Fruit fly (Drosophila melanogaster) whole organism, embryonic: ENCODE data around the gene CG7120.

ENCODE experiments used
- Adf1 ChIP-seq: fragments of 200-800 bp; sonication (Bioruptor generic); IDR thresholded peaks from 2 replicates; pipeline ENCODE4 v1.3.6; 2022; ENCODE audit warnings: missing biosample characterization, missing genetic modification characterization
- Bgb ChIP-seq: fragments of 200-800 bp; sonication (Bioruptor generic); IDR thresholded peaks from 2 replicates; pipeline ENCODE4 v1.3.6; 2022; ENCODE audit warnings: missing biosample characterization, missing genetic modification characterization; ENCODE audit not compliant: partially characterized antibody
- CG1024 ChIP-seq: fragments of 200-800 bp; sonication (Bioruptor generic); IDR thresholded peaks from 2 replicates; pipeline ENCODE4 v1.3.6; 2022; ENCODE audit warnings: missing biosample characterization, missing genetic modification characterization
- CG10543 ChIP-seq: fragments of 200-800 bp; sonication (Bioruptor generic); optimal IDR thresholded peaks from 3 replicates; lab custom pipeline; 2017; ENCODE audit warnings: missing biosample characterization, mild to moderate bottlenecking, missing genetic modification characterization, moderate library complexity
- CG14050 ChIP-seq: fragments of 200-800 bp; sonication (Bioruptor generic); IDR thresholded peaks from 3 replicates; pipeline ENCODE4 v1.3.6; 2022; ENCODE audit warnings: missing biosample characterization, missing genetic modification characterization
- CG17186 ChIP-seq: fragments of 200-800 bp; sonication (Bioruptor generic); optimal IDR thresholded peaks from 3 replicates; lab custom pipeline; 2017; ENCODE audit warnings: missing biosample characterization, missing genetic modification reagents, missing genetic modification characterization
- CG17359 ChIP-seq: fragments of 200-800 bp; sonication (Bioruptor generic); optimal IDR thresholded peaks from 3 replicates; lab custom pipeline; 2018; ENCODE audit warnings: missing biosample characterization, mild to moderate bottlenecking, missing genetic modification characterization, moderate library complexity
- CG17385 ChIP-seq: fragments of 200-800 bp; sonication (Bioruptor generic); optimal IDR thresholded peaks from 3 replicates; lab custom pipeline; 2018; ENCODE audit warnings: missing biosample characterization, mild to moderate bottlenecking, missing genetic modification characterization
- CG1832 ChIP-seq: fragments of 200-800 bp; sonication (Bioruptor generic); optimal IDR thresholded peaks from 2 replicates; lab custom pipeline; 2017; ENCODE audit warnings: missing biosample characterization, mild to moderate bottlenecking, missing genetic modification characterization, inconsistent platforms
- CG18599 ChIP-seq: fragments of 200-800 bp; sonication (Bioruptor generic); optimal IDR thresholded peaks from 3 replicates; lab custom pipeline; 2017; ENCODE audit warnings: missing biosample characterization, missing genetic modification characterization, mild to moderate bottlenecking, moderate library complexity, missing genetic modification reagents
- CG34376 ChIP-seq: fragments of 200-800 bp; sonication (Bioruptor generic); optimal IDR thresholded peaks from 2 replicates; lab custom pipeline; 2018; ENCODE audit warnings: missing biosample characterization, mild to moderate bottlenecking, missing genetic modification characterization
- CG34422 ChIP-seq: fragments of 200-800 bp; sonication (Bioruptor generic); IDR thresholded peaks from 3 replicates; pipeline ENCODE4 v1.3.6; 2022; ENCODE audit warnings: missing biosample characterization, missing genetic modification characterization
- CG3726 ChIP-seq: fragments of 200-800 bp; sonication (Bioruptor generic); IDR thresholded peaks from 3 replicates; pipeline ENCODE4, ENCODE4 v1.3.6; 2022; ENCODE audit warnings: missing biosample characterization, missing genetic modification characterization
- CG3847 ChIP-seq: fragments of 200-800 bp; sonication (Bioruptor generic); IDR thresholded peaks from 2 replicates; pipeline ENCODE4 v1.3.6; 2022; ENCODE audit warnings: missing biosample characterization, missing genetic modification characterization
- CG7372 ChIP-seq: fragments of 200-800 bp; sonication (Bioruptor generic); IDR thresholded peaks from 2 replicates; pipeline ENCODE4 v1.3.6; 2022; ENCODE audit warnings: missing biosample characterization, missing genetic modification characterization
- Chrac-16 ChIP-seq: fragments of 200-800 bp; sonication (Bioruptor generic); optimal IDR thresholded peaks from 3 replicates; lab custom pipeline; 2016; ENCODE audit warnings: missing biosample characterization, missing genetic modification characterization
- Dbx ChIP-seq: fragments of 200-800 bp; sonication (Bioruptor generic); IDR thresholded peaks from 3 replicates; pipeline ENCODE4 v1.3.6; 2022; ENCODE audit warnings: missing biosample characterization, missing genetic modification characterization
- Deaf1 ChIP-seq: fragments of 200-800 bp; optimal IDR thresholded peaks from 3 replicates; lab custom pipeline; 2019; ENCODE audit warnings: missing biosample characterization, mild to moderate bottlenecking, missing genetic modification characterization, moderate library complexity
- Dll ChIP-seq: fragments of 200-800 bp; sonication (Bioruptor generic); IDR thresholded peaks from 4 replicates; pipeline ENCODE4 v1.3.6; 2022; ENCODE audit warnings: missing biosample characterization, missing genetic modification characterization; ENCODE audit not compliant: partially characterized antibody
- Drgx ChIP-seq: fragments of 200-800 bp; sonication (Bioruptor generic); IDR thresholded peaks from 2 replicates; pipeline ENCODE4 v1.3.6; 2022; ENCODE audit warnings: missing biosample characterization, missing genetic modification characterization
- Elba2 ChIP-seq: fragments of 200-800 bp; sonication (Bioruptor generic); optimal IDR thresholded peaks from 3 replicates; lab custom pipeline; 2016; ENCODE audit warnings: missing biosample characterization, missing genetic modification characterization
- Ets65A ChIP-seq: fragments of 200-800 bp; sonication (Bioruptor generic); peaks from one replicate; lab custom pipeline; 2016; ENCODE audit warnings: missing biosample characterization, missing genetic modification characterization
- Gug ChIP-seq: fragments of 200-800 bp; sonication (Bioruptor generic); IDR thresholded peaks from 4 replicates; pipeline ENCODE4 v1.3.6; 2022; ENCODE audit warnings: missing biosample characterization, missing genetic modification characterization
- Hr78 ChIP-seq, 2 experiments: fragments of 200-800 bp in 1 of 2; fragments of >200 bp in 1 of 2; sonication (Bioruptor generic) in 1 of 2; optimal IDR thresholded peaks; 2 replicates each; lab custom pipeline; 2017 to 2019; ENCODE audit warnings: missing biosample characterization in 2 of 2, missing genetic modification characterization in 2 of 2, mild to moderate bottlenecking in 1 of 2, moderate library complexity in 1 of 2
- Kr ChIP-seq: fragments of 200-800 bp; sonication (Bioruptor generic); optimal IDR thresholded peaks from 2 replicates; lab custom pipeline; 2017; ENCODE audit warnings: missing biosample characterization, mild to moderate bottlenecking, missing genetic modification characterization
- Meics ChIP-seq: fragments of 200-800 bp; sonication (Bioruptor generic); optimal IDR thresholded peaks from 2 replicates; lab custom pipeline; 2017; ENCODE audit warnings: missing biosample characterization, mild to moderate bottlenecking, missing genetic modification characterization
- Mrtf ChIP-seq: fragments of 200-800 bp; sonication (Bioruptor generic); IDR thresholded peaks from 3 replicates; pipeline ENCODE4 v1.3.6; 2022; ENCODE audit warnings: missing biosample characterization, missing genetic modification characterization
- NC2α ChIP-seq: fragments of 200-800 bp; sonication (Bioruptor generic); optimal IDR thresholded peaks from 2 replicates; lab custom pipeline; 2016; ENCODE audit warnings: missing biosample characterization, missing genetic modification characterization
- Poxn ChIP-seq: fragments of 200-800 bp; sonication (Bioruptor generic); IDR thresholded peaks from 2 replicates; pipeline ENCODE4 v1.3.6; 2022; ENCODE audit warnings: missing biosample characterization, missing genetic modification characterization
- Ssrp ChIP-seq: fragments of 200-800 bp; sonication (Bioruptor generic); optimal IDR thresholded peaks from 2 replicates; lab custom pipeline; 2018; ENCODE audit warnings: missing biosample characterization, mild to moderate bottlenecking, missing genetic modification characterization, moderate library complexity
- Trl ChIP-seq, 3 experiments: fragments of >200 bp in 2 of 3; fragments of 200-800 bp in 1 of 3; sonication (Bioruptor generic) in 1 of 3; optimal IDR thresholded peaks; 2 replicates in 1 of 3; 3 replicates in 2 of 3; lab custom pipeline; 2016 to 2017; ENCODE audit warnings: missing biosample characterization in 1 of 3, missing genetic modification characterization in 1 of 3
- aop ChIP-seq: fragments of 200-800 bp; sonication (Bioruptor generic); IDR thresholded peaks from 2 replicates; pipeline ENCODE4 v1.3.6; 2022; ENCODE audit warnings: missing biosample characterization, missing genetic modification characterization
- ara ChIP-seq: fragments of 200-800 bp; sonication (Bioruptor generic); IDR thresholded peaks from 2 replicates; pipeline ENCODE4 v1.3.6; 2022; ENCODE audit warnings: missing biosample characterization, missing genetic modification characterization
- az2 ChIP-seq: fragments of 200-800 bp; sonication (Bioruptor generic); optimal IDR thresholded peaks from 3 replicates; lab custom pipeline; 2016; ENCODE audit warnings: missing biosample characterization, missing genetic modification characterization
- cad ChIP-seq: fragments of >200 bp; optimal IDR thresholded peaks from 2 replicates; lab custom pipeline; 2017; ENCODE audit warnings: missing biosample characterization, missing genetic modification characterization
- cas ChIP-seq: fragments of 200-800 bp; sonication (Bioruptor generic); IDR thresholded peaks from 2 replicates; pipeline ENCODE4 v1.3.6; 2022; ENCODE audit warnings: missing biosample characterization, missing genetic modification characterization
- chinmo ChIP-seq: fragments of 200-800 bp; sonication (Bioruptor generic); IDR thresholded peaks from 4 replicates; pipeline ENCODE4 v1.3.6; 2022; ENCODE audit warnings: missing biosample characterization, missing genetic modification characterization; ENCODE audit not compliant: partially characterized antibody
- chn ChIP-seq: fragments of 200-800 bp; sonication (Bioruptor generic); optimal IDR thresholded peaks from 2 replicates; lab custom pipeline; 2016; ENCODE audit warnings: missing biosample characterization, missing genetic modification characterization
- crol ChIP-seq: fragments of 200-800 bp; sonication (Bioruptor generic); IDR thresholded peaks from 2 replicates; pipeline ENCODE4 v1.3.6; 2022; ENCODE audit warnings: missing biosample characterization, missing genetic modification characterization
- fd64A ChIP-seq: fragments of 200-800 bp; sonication (Bioruptor generic); optimal IDR thresholded peaks from 3 replicates; lab custom pipeline; 2018; ENCODE audit warnings: missing biosample characterization, mild to moderate bottlenecking, missing genetic modification characterization
- fu2 ChIP-seq: fragments of 200-800 bp; sonication (Bioruptor generic); optimal IDR thresholded peaks from 2 replicates; lab custom pipeline; 2016; ENCODE audit warnings: missing biosample characterization, missing genetic modification characterization
- gro ChIP-seq: fragments of 200-800 bp; sonication (Bioruptor generic); optimal IDR thresholded peaks from 2 replicates; lab custom pipeline; 2016; ENCODE audit warnings: missing biosample characterization, missing genetic modification characterization
- kni ChIP-seq: fragments of 200-800 bp; sonication (Bioruptor generic); optimal IDR thresholded peaks from 3 replicates; lab custom pipeline; 2017; ENCODE audit warnings: mild to moderate bottlenecking, missing biosample characterization, missing genetic modification reagents, missing genetic modification characterization
- oc ChIP-seq: fragments of 200-800 bp; sonication (Bioruptor generic); optimal IDR thresholded peaks from 2 replicates; lab custom pipeline; 2018; ENCODE audit warnings: missing biosample characterization, mild to moderate bottlenecking, missing genetic modification characterization, moderate library complexity
- sd ChIP-seq: fragments of 200-800 bp; sonication (Bioruptor generic); optimal IDR thresholded peaks from 3 replicates; lab custom pipeline; 2018; ENCODE audit warnings: missing biosample characterization, mild to moderate bottlenecking, missing genetic modification characterization, moderate library complexity
- sob ChIP-seq: fragments of 200-800 bp; sonication (Bioruptor generic); IDR thresholded peaks from 2 replicates; pipeline ENCODE4 v1.3.6; 2022; ENCODE audit warnings: missing biosample characterization, missing genetic modification characterization
- zfh2 ChIP-seq: fragments of 200-800 bp; sonication (Bioruptor generic); optimal IDR thresholded peaks from 2 replicates; lab custom pipeline; 2016; ENCODE audit warnings: missing biosample characterization, missing genetic modification characterization

The CG7120 gene

dm6 chr3L:8419622-8420176 lies 23.9 kb downstream of the CG7120 start (continued):
- peak; percentile 85 for TF ChIP-seq Deaf1 (tag; lab: Kevin White, UChicago)
- TF ChIP-seq ara (GFP tag; lab: Robert Waterston, UW), result no peak
- no peak for TF ChIP-seq oc (tag; lab: Kevin White, UChicago)
- TF ChIP-seq Drgx (GFP tag; lab: Robert Waterston, UW), result 0 out of 2 replicates have a peak, but pooled peaks have one; percentile 7
- no peak for TF ChIP-seq Dbx (GFP tag; lab: Robert Waterston, UW)
- TF ChIP-seq CG3847 (GFP tag; lab: Robert Waterston, UW), result no peak
- peak; percentile 16 for TF ChIP-seq CG10543 (GFP tag; lab: Kevin White, UChicago)
- TF ChIP-seq Trl (optimal IDR thresholded peaks at IDR 0.05; lab: Kevin White, UChicago), result no peak
- TF ChIP-seq Trl (GFP tag; optimal IDR thresholded peaks at IDR 0.05; lab: Kevin White, UChicago), result no peak
- no peak for TF ChIP-seq Chrac-16
- no peak for TF ChIP-seq Adf1
- no peak for TF ChIP-seq CG7372 (GFP tag; lab: Robert Waterston, UW)
- TF ChIP-seq fu2 (GFP tag; lab: Kevin White, UChicago), result no peak
- TF ChIP-seq CG17359, result no peak
- TF ChIP-seq crol (GFP tag; lab: Robert Waterston, UW), result peak; percentile 90
- no peak for TF ChIP-seq CG18599 (GFP tag; lab: Kevin White, UChicago)
- TF ChIP-seq Mrtf (GFP tag; lab: Robert Waterston, UW), result no peak
- no peak for TF ChIP-seq aop (GFP tag; lab: Robert Waterston, UW)
- TF ChIP-seq chn (GFP tag; lab: Kevin White, UChicago), result no peak
- TF ChIP-seq CG1832 (GFP tag; lab: Kevin White, UChicago), result no peak
- TF ChIP-seq Kr (GFP tag; lab: Kevin White, UChicago), result no peak
- 0 out of 4 replicates have a peak, but pooled peaks have one; percentile 28 for TF ChIP-seq chinmo (GFP tag; lab: Robert Waterston, UW)
- peak; percentile 29 for TF ChIP-seq kni (GFP tag; lab: Kevin White, UChicago)
- TF ChIP-seq cas (GFP tag; lab: Robert Waterston, UW), result no peak
- no peak for TF ChIP-seq gro (GFP tag; lab: Kevin White, UChicago)
- no peak for TF ChIP-seq CG17186
- no peak for TF ChIP-seq CG34422 (GFP tag; lab: Robert Waterston, UW)
- peak; percentile 16 for TF ChIP-seq sd (tag; lab: Kevin White, UChicago)
- TF ChIP-seq az2 (GFP tag; lab: Kevin White, UChicago), result no peak
- no peak for TF ChIP-seq CG3726

dm6 chr3L:8421361-8421760 lies 25.6 kb downstream of the CG7120 start:
- peak; percentile 27 for TF ChIP-seq Ets65A (GFP tag; lab: Kevin White, UChicago)
- peak; percentile 65 for TF ChIP-seq CG17385 (GFP tag; lab: Kevin White, UChicago)
- peak in 1 of 2 experiments; percentile 90 for TF ChIP-seq Hr78 (GFP tag; optimal IDR thresholded peaks at IDR 0.05; lab: Kevin White, UChicago)
- TF ChIP-seq fd64A, result no peak

- TF ChIP-seq Ssrp (tag; lab: Kevin White, UChicago), result no peak
- TF ChIP-seq Adf1, result peak; percentile 59
- no peak for TF ChIP-seq CG34376 (GFP tag; lab: Kevin White, UChicago)
- peak; percentile 19; the same call in 2 of the 4 replicates for TF ChIP-seq Gug (GFP tag; lab: Robert Waterston, UW)
- no peak for TF ChIP-seq zfh2 (GFP tag; lab: Kevin White, UChicago)
- no peak for TF ChIP-seq Poxn (GFP tag; lab: Robert Waterston, UW)
- no peak for TF ChIP-seq Elba2 (GFP tag; lab: Kevin White, UChicago)
- TF ChIP-seq CG1024 (GFP tag; lab: Robert Waterston, UW), result no peak
- TF ChIP-seq NC2α, result no peak
- no peak for TF ChIP-seq fu2 (GFP tag; lab: Kevin White, UChicago)
- no peak for TF ChIP-seq cad (GFP tag; lab: Kevin White, UChicago)
- no peak for TF ChIP-seq Bgb (GFP tag; lab: Robert Waterston, UW)
- no peak for TF ChIP-seq CG14050 (GFP tag; lab: Robert Waterston, UW)
- TF ChIP-seq Dll (GFP tag; lab: Robert Waterston, UW), result no peak
- TF ChIP-seq sob (GFP tag; lab: Robert Waterston, UW), result no peak
- TF ChIP-seq Meics (GFP tag; lab: Kevin White, UChicago), result no peak
These were observed 26.2 kb downstream of the CG7120 start, which contains the start of gene CG32354 for dm6 chr3L:8421808-8422586. TSS of gene CG32354 (minus strand) at chr3L:8422205.
